Fruit fly (Drosophila melanogaster): ENCODE data around the gene CG42537.
A peak's percentile ranks its signal among the peaks of the same experiment; 100 is the strongest.

Gene CG42537

DNA sequence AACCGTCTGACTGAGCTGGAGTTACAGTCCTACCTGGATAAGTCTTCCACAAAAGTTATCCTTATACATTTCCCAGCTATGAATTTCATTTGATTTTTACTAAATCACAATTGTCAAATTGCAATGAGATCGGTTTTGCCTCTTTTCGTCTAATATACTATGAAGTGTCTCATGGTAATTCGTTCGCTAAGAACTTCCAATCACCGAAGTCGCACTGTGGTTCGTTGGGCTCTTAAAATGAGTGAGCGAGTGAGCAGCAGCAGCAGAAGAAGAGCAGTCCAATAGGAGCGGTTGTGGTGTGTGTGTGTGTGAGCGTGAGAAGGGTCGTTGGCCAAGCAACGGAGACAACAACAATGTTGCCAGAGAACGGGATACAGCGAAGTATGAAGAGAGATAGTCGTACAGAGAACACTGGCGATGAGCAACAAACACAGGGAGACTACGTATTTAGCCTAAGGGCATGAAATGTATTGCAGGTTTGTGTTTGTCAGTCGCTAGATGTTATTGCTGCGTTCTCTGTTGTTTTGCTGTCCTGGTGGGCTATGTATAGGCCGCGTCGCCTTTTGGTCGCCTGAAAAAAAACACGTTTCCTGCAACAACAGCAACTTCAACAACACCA, 46.5 kb downstream of the CG42537 start (continued):
- TF ChIP-seq HHEX (GFP tag; optimal IDR thresholded peaks at IDR 0.05) (peak; percentile 90), Nf-YC (tag; optimal IDR thresholded peaks at IDR 0.05) (peak; percentile 90), crc (GFP tag; optimal IDR thresholded peaks at IDR 0.05) (peak; percentile 90), CG13287 (GFP tag; IDR thresholded peaks at IDR 0.05; ENCODE audit: partially characterized antibody) (no peak), CG34376 (GFP tag; optimal IDR thresholded peaks at IDR 0.05) (peak; percentile 81), esg (GFP tag; conservative IDR thresholded peaks at IDR 0.05) (peak; percentile 89), CG10366 (GFP tag; IDR thresholded peaks at IDR 0.05) (peak; percentile 91), CG3407 (GFP tag; optimal IDR thresholded peaks at IDR 0.05) (peak; percentile 74), sob (GFP tag; IDR thresholded peaks at IDR 0.05) (peak; percentile 90), az2 (GFP tag; optimal IDR thresholded peaks at IDR 0.05) (peak; percentile 93), tup (GFP tag; optimal IDR thresholded peaks at IDR 0.05) (peak; percentile 85), ftz-f1 (GFP tag; optimal IDR thresholded peaks at IDR 0.05) (peak; percentile 41), sens (GFP tag) (peak; percentile 99), luna (GFP tag; optimal IDR thresholded peaks at IDR 0.05) (peak; percentile 83), CG8281 (tag; optimal IDR thresholded peaks at IDR 0.05) (peak; percentile 67), tx (GFP tag; optimal IDR thresholded peaks at IDR 0.05) (peak; percentile 89), mam (GFP tag; optimal IDR thresholded peaks at IDR 0.05) (peak; percentile 95), CG42726 (GFP tag; IDR thresholded peaks at IDR 0.05; ENCODE audit: partially characterized antibody) (no peak), CG3995 (GFP tag; optimal IDR thresholded peaks at IDR 0.05) (peak; percentile 76), Hr39 (optimal IDR thresholded peaks at IDR 0.05) (no peak), CG6272 (GFP tag; IDR thresholded peaks at IDR 0.05) (peak; percentile 81), pros (GFP tag; optimal IDR thresholded peaks at IDR 0.05) (peak; percentile 77), dysf (GFP tag; IDR thresholded peaks at IDR 0.05) (peak; percentile 94), CG11560 (tag; IDR thresholded peaks at IDR 0.05) (peak; percentile 70; the same call in 2 of the 3 replicates), dimm (GFP tag; IDR thresholded peaks at IDR 0.05) (peak; percentile 85), Nf-YA (GFP tag; IDR thresholded peaks at IDR 0.05) (peak; percentile 78), grau (tag; optimal IDR thresholded peaks at IDR 0.05) (peak; percentile 100), TFAM (GFP tag; optimal IDR thresholded peaks at IDR 0.05) (peak; percentile 29), stc (GFP tag; IDR thresholded peaks at IDR 0.05) (peak; percentile 91), nom (GFP tag; optimal IDR thresholded peaks at IDR 0.05) (peak; percentile 86), CG10147 (GFP tag; optimal IDR thresholded peaks at IDR 0.05) (peak; percentile 89), fd3F (GFP tag; optimal IDR thresholded peaks at IDR 0.05) (peak; percentile 84), MESR4 (GFP tag; optimal IDR thresholded peaks at IDR 0.05) (peak; percentile 40), ATbp (GFP tag; optimal IDR thresholded peaks at IDR 0.05) (peak; percentile 88), abd-A (tag; optimal IDR thresholded peaks at IDR 0.05) (peak; percentile 54), CG1602 (GFP tag; optimal IDR thresholded peaks at IDR 0.05) (peak; percentile 88), CG32772 (GFP tag; IDR thresholded peaks at IDR 0.05) (peak; percentile 84), CG10274 (GFP tag; optimal IDR thresholded peaks at IDR 0.05) (peak; percentile 66), CG15479 (GFP tag; optimal IDR thresholded peaks at IDR 0.05) (peak; percentile 27), Max (GFP tag; optimal IDR thresholded peaks at IDR 0.05) (peak; percentile 85), slp2 (GFP tag; optimal IDR thresholded peaks at IDR 0.05) (peak; percentile 87), zfh1 (GFP tag; IDR thresholded peaks at IDR 0.05) (peak; percentile 93), Xbp1 (GFP tag; optimal IDR thresholded peaks at IDR 0.05) (peak; percentile 94), CG7928 (GFP tag; optimal IDR thresholded peaks at IDR 0.05) (peak; percentile 69), CG2889 (GFP tag; IDR thresholded peaks at IDR 0.05) (peak; percentile 76), CHES-1-like (GFP tag; optimal IDR thresholded peaks at IDR 0.05) (peak; percentile 94), ase (GFP tag; IDR thresholded peaks at IDR 0.05) (peak; percentile 76), wor (GFP tag; IDR thresholded peaks at IDR 0.05) (peak; percentile 88), CG10979 (tag; optimal IDR thresholded peaks at IDR 0.05) (peak; percentile 91), Mes4 (GFP tag; optimal IDR thresholded peaks at IDR 0.05) (peak; percentile 92), ap (GFP tag; IDR thresholded peaks at IDR 0.05) (peak; percentile 68)

Measured in whole organism, embryonic.